Worm (Caenorhabditis elegans): ENCODE measurements around the gene ugt-34.

ce11 chrV:10679990-10680602 lies 23.3 kb upstream of the ugt-34 start:
- TF ChIP-seq lin-40 (tag; optimal IDR thresholded peaks at IDR 0.05) (no peak), hmg-1.2 (GFP tag; IDR thresholded peaks at IDR 0.05) (no peak), Y53G8AR.9 (GFP tag; conservative IDR thresholded peaks at IDR 0.05) (no peak), sptf-2 (GFP tag; optimal IDR thresholded peaks at IDR 0.05) (no peak), madf-10 (tag; optimal IDR thresholded peaks at IDR 0.05) (no peak), ceh-58 (GFP tag; IDR thresholded peaks at IDR 0.05) (no peak), repo-1 (tag; optimal IDR thresholded peaks at IDR 0.05) (no peak), zim-3 (tag; optimal IDR thresholded peaks at IDR 0.05) (no peak), ceh-91 (GFP tag; IDR thresholded peaks at IDR 0.05) (no peak), aptf-3 (GFP tag; IDR thresholded peaks at IDR 0.05) (no peak), nhr-27 (tag; optimal IDR thresholded peaks at IDR 0.05) (no peak)
